Worm (Caenorhabditis elegans): ENCODE results near the gene srx-28.

ce11 chrV:2792958-2793357 lies 35.9 kb upstream of the srx-28 start:
- TF ChIP-seq T23F11.4 (GFP tag; optimal IDR thresholded peaks at IDR 0.05) (no peak), syd-9 (tag; optimal IDR thresholded peaks at IDR 0.05) (no peak), ceh-18 (tag; optimal IDR thresholded peaks at IDR 0.05) (no peak), unc-86 (tag; optimal IDR thresholded peaks at IDR 0.05) (no peak), nfya-1 (tag; optimal IDR thresholded peaks at IDR 0.05) (no peak), ama-1 (optimal IDR thresholded peaks at IDR 0.05) (no peak), nhr-11 (tag; optimal IDR thresholded peaks at IDR 0.05) (no peak), dmd-4 (tag; optimal IDR thresholded peaks at IDR 0.05; ENCODE audit: borderline replicate concordance) (no peak), ceh-9 (tag; optimal IDR thresholded peaks at IDR 0.05) (no peak), pha-2 (tag; optimal IDR thresholded peaks at IDR 0.05) (no peak), pag-3 (tag; optimal IDR thresholded peaks at IDR 0.05; ENCODE audit: borderline replicate concordance) (no peak)
